Worm (Caenorhabditis elegans) whole organism, L2 larva: ENCODE data around the gene srg-1.
A peak's percentile ranks its signal among the peaks of the same experiment; 100 is the strongest.

Source experiments
- C34F6.9 ChIP-seq: fragments of 150-350 bp; optimal IDR thresholded peaks from 2 replicates; lab custom pipeline; 2014; ENCODE audit warnings: missing biosample characterization, missing genetic modification characterization
- F13H6.1 ChIP-seq: sonication (generic microtip); optimal IDR thresholded peaks from 2 replicates; lab custom pipeline; 2016; ENCODE audit warnings: missing genetic modification characterization, missing compliant biosample characterization
- R02D3.7 ChIP-seq: fragments of 150-350 bp; optimal IDR thresholded peaks from 2 replicates; lab custom pipeline; 2014; ENCODE audit warnings: missing biosample characterization, missing genetic modification characterization
- ZK546.5 ChIP-seq: sonication (generic microtip); optimal IDR thresholded peaks from 2 replicates; lab custom pipeline; 2017; ENCODE audit warnings: missing biosample characterization, missing genetic modification characterization
- alr-1 ChIP-seq: fragments of 150-350 bp; optimal IDR thresholded peaks from 2 replicates; lab custom pipeline; 2014; ENCODE audit warnings: missing biosample characterization, missing genetic modification characterization
- aly-2 ChIP-seq: fragments of 150-350 bp; optimal IDR thresholded peaks from 2 replicates; lab custom pipeline; 2014; ENCODE audit warnings: missing biosample characterization, missing genetic modification characterization
- ama-1 ChIP-seq: fragments of 150-350 bp; optimal IDR thresholded peaks from 2 replicates; lab custom pipeline; 2018; ENCODE audit warnings: inconsistent platforms
- blmp-1 ChIP-seq: sonication (generic microtip); optimal IDR thresholded peaks from 2 replicates; lab custom pipeline; 2017; ENCODE audit warnings: missing genetic modification characterization, mild to moderate bottlenecking, missing compliant biosample characterization, antibody characterized with exemption, moderate library complexity; ENCODE audit not compliant: insufficient read depth
- ceh-16 ChIP-seq: fragments of 150-350 bp; optimal IDR thresholded peaks from 2 replicates; lab custom pipeline; 2014; ENCODE audit warnings: missing biosample characterization, missing genetic modification characterization
- ceh-82 ChIP-seq: fragments of 150-350 bp; optimal IDR thresholded peaks from 2 replicates; lab custom pipeline; 2014; ENCODE audit warnings: missing biosample characterization, missing genetic modification characterization
- egl-27 ChIP-seq: sonication (generic microtip); optimal IDR thresholded peaks from 3 replicates; lab custom pipeline; 2017; ENCODE audit warnings: missing biosample characterization, missing genetic modification reagents, missing genetic modification characterization
- elt-3 ChIP-seq: sonication (generic microtip); optimal IDR thresholded peaks from 2 replicates; lab custom pipeline; 2017; ENCODE audit warnings: missing biosample characterization, missing genetic modification characterization
- fos-1 ChIP-seq: fragments of 150-350 bp; optimal IDR thresholded peaks from 2 replicates; lab custom pipeline; 2014; ENCODE audit warnings: missing biosample characterization, missing genetic modification characterization
- gmeb-1 ChIP-seq: fragments of 150-350 bp; optimal IDR thresholded peaks from 2 replicates; lab custom pipeline; 2014; ENCODE audit warnings: missing biosample characterization, missing genetic modification characterization
- lin-11 ChIP-seq: fragments of 150-350 bp; sonication (generic microtip); optimal IDR thresholded peaks from 2 replicates; lab custom pipeline; 2014; ENCODE audit warnings: missing biosample characterization, missing genetic modification characterization, inconsistent platforms, mixed read lengths
- lin-13 ChIP-seq: fragments of 150-350 bp; optimal IDR thresholded peaks from 2 replicates; lab custom pipeline; 2014; ENCODE audit warnings: missing biosample characterization, missing genetic modification reagents, missing genetic modification characterization
- lin-39 ChIP-seq: fragments of 150-350 bp; optimal IDR thresholded peaks from 2 replicates; lab custom pipeline; 2014; ENCODE audit warnings: missing biosample characterization, missing genetic modification reagents, missing genetic modification characterization
- lsy-2 ChIP-seq, 2 experiments: fragments of 150-350 bp in 1 of 2; sonication (generic microtip) in 1 of 2; optimal IDR thresholded peaks; 2 replicates each; lab custom pipeline; 2014 to 2017; ENCODE audit warnings: missing biosample characterization in 2 of 2, missing genetic modification characterization in 2 of 2
- mab-5 ChIP-seq: fragments of 150-350 bp; optimal IDR thresholded peaks from 2 replicates; lab custom pipeline; 2014; ENCODE audit warnings: missing biosample characterization, missing genetic modification characterization
- mbf-1 ChIP-seq: sonication (generic microtip); optimal IDR thresholded peaks from 2 replicates; lab custom pipeline; 2017; ENCODE audit warnings: missing biosample characterization, missing genetic modification characterization
- mdl-1 ChIP-seq, 2 experiments: fragments of 150-350 bp in 1 of 2; sonication (generic microtip) in 1 of 2; optimal IDR thresholded peaks; 2 replicates each; lab custom pipeline; 2017; ENCODE audit warnings: missing biosample characterization in 2 of 2, missing genetic modification characterization in 2 of 2
- nhr-10 ChIP-seq: sonication (generic microtip); optimal IDR thresholded peaks from 2 replicates; lab custom pipeline; 2017; ENCODE audit warnings: missing biosample characterization, missing genetic modification characterization
- nhr-11 ChIP-seq: fragments of 150-350 bp; optimal IDR thresholded peaks from 2 replicates; lab custom pipeline; 2014; ENCODE audit warnings: missing biosample characterization, missing genetic modification characterization
- nhr-12 ChIP-seq: fragments of 150-350 bp; optimal IDR thresholded peaks from 2 replicates; lab custom pipeline; 2014; ENCODE audit warnings: missing biosample characterization, missing genetic modification characterization
- nhr-129 ChIP-seq: fragments of 150-350 bp; optimal IDR thresholded peaks from 2 replicates; lab custom pipeline; 2014; ENCODE audit warnings: missing biosample characterization, missing genetic modification characterization
- nhr-21 ChIP-seq: fragments of 150-350 bp; optimal IDR thresholded peaks from 2 replicates; lab custom pipeline; 2014; ENCODE audit warnings: missing biosample characterization, missing genetic modification characterization
- nhr-23 ChIP-seq: fragments of 150-350 bp; optimal IDR thresholded peaks from 2 replicates; lab custom pipeline; 2014; ENCODE audit warnings: missing biosample characterization, missing genetic modification reagents, missing genetic modification characterization
- nhr-237 ChIP-seq: fragments of 150-350 bp; optimal IDR thresholded peaks from 2 replicates; lab custom pipeline; 2014; ENCODE audit warnings: missing biosample characterization, missing genetic modification characterization
- nhr-25 ChIP-seq: fragments of 150-350 bp; sonication (generic microtip); optimal IDR thresholded peaks from 3 replicates; lab custom pipeline; 2014; ENCODE audit warnings: missing biosample characterization, missing genetic modification characterization
- nhr-6 ChIP-seq: fragments of 150-350 bp; optimal IDR thresholded peaks from 2 replicates; lab custom pipeline; 2014; ENCODE audit warnings: missing biosample characterization, missing genetic modification characterization
- nhr-77 ChIP-seq: fragments of 150-350 bp; optimal IDR thresholded peaks from 2 replicates; lab custom pipeline; 2014; ENCODE audit warnings: missing biosample characterization, missing genetic modification characterization
- peb-1 ChIP-seq: fragments of 150-350 bp; optimal IDR thresholded peaks from 2 replicates; lab custom pipeline; 2014; ENCODE audit warnings: missing biosample characterization, missing genetic modification characterization
- sem-4 ChIP-seq: fragments of 150-350 bp; optimal IDR thresholded peaks from 2 replicates; lab custom pipeline; 2014; ENCODE audit warnings: missing biosample characterization, missing genetic modification reagents, missing genetic modification characterization
- skn-1 ChIP-seq: sonication (generic microtip); optimal IDR thresholded peaks from 2 replicates; lab custom pipeline; 2017; ENCODE audit warnings: missing biosample characterization, missing genetic modification characterization
- sma-3 ChIP-seq: sonication (generic microtip); optimal IDR thresholded peaks from 2 replicates; lab custom pipeline; 2016; ENCODE audit warnings: missing genetic modification reagents, missing genetic modification characterization, missing compliant biosample characterization
- sma-9 ChIP-seq, 2 experiments: fragments of 150-350 bp in 1 of 2; sonication (generic microtip) in 1 of 2; optimal IDR thresholded peaks; 2 replicates each; lab custom pipeline; 2014 to 2016; ENCODE audit warnings: missing genetic modification characterization in 2 of 2, mild to moderate bottlenecking in 1 of 2, missing biosample characterization in 1 of 2, missing compliant biosample characterization in 1 of 2, missing genetic modification reagents in 1 of 2, moderate library complexity in 1 of 2
- unc-39 ChIP-seq: fragments of 150-350 bp; optimal IDR thresholded peaks from 2 replicates; lab custom pipeline; 2014; ENCODE audit warnings: missing biosample characterization, missing genetic modification characterization
- unc-55 ChIP-seq: fragments of 150-350 bp; sonication (generic microtip); optimal IDR thresholded peaks from 3 replicates; lab custom pipeline; 2014; ENCODE audit warnings: missing biosample characterization, missing genetic modification reagents, missing genetic modification characterization
- unc-62 ChIP-seq: fragments of 150-350 bp; optimal IDR thresholded peaks from 2 replicates; lab custom pipeline; 2014; ENCODE audit warnings: missing biosample characterization, missing genetic modification reagents, missing genetic modification characterization
- ztf-11 ChIP-seq: sonication (generic microtip); optimal IDR thresholded peaks from 2 replicates; lab custom pipeline; 2017; ENCODE audit warnings: missing biosample characterization, missing genetic modification characterization
- ztf-4 ChIP-seq: fragments of 150-350 bp; optimal IDR thresholded peaks from 2 replicates; lab custom pipeline; 2014; ENCODE audit warnings: missing biosample characterization, missing genetic modification characterization

srg-1 gene

ce11 chrIII:6258262-6258661 lies at the start of gene srg-1:
Gene srg-1 (minus strand): TSS chrIII:6258362.
- TF ChIP-seq lsy-2 (tag; optimal IDR thresholded peaks at IDR 0.05; lab: Kevin White, UChicago) = no peak
- TF ChIP-seq nhr-129 (tag; lab: Kevin White, UChicago) = no peak
- TF ChIP-seq sma-3 = no peak
- TF ChIP-seq mab-5 (tag; lab: Kevin White, UChicago) = no peak
- TF ChIP-seq nhr-25 (tag; lab: Kevin White, UChicago) = no peak
- TF ChIP-seq blmp-1 (tag; lab: Kevin White, UChicago) = no peak
- no peak for TF ChIP-seq nhr-6
- TF ChIP-seq unc-62 (GFP tag; lab: Kevin White, UChicago) = no peak
- TF ChIP-seq egl-27 (tag; lab: Kevin White, UChicago) = no peak
- no peak for TF ChIP-seq nhr-10 (tag; lab: Kevin White, UChicago)
- no peak for TF ChIP-seq ZK546.5 (tag; lab: Kevin White, UChicago)
- no peak for TF ChIP-seq gmeb-1 (tag; lab: Kevin White, UChicago)
- no peak for TF ChIP-seq lin-39
- no peak for TF ChIP-seq nhr-23 (tag; lab: Kevin White, UChicago)
- TF ChIP-seq nhr-237 (tag; lab: Kevin White, UChicago) = no peak
- TF ChIP-seq fos-1 (tag; lab: Kevin White, UChicago) = no peak
- TF ChIP-seq lin-13 (GFP tag; lab: Kevin White, UChicago) = no peak
- no peak for TF ChIP-seq nhr-12 (tag; lab: Kevin White, UChicago)
- TF ChIP-seq alr-1 = no peak
- TF ChIP-seq ztf-11 (tag; lab: Kevin White, UChicago) = no peak

DNA sequence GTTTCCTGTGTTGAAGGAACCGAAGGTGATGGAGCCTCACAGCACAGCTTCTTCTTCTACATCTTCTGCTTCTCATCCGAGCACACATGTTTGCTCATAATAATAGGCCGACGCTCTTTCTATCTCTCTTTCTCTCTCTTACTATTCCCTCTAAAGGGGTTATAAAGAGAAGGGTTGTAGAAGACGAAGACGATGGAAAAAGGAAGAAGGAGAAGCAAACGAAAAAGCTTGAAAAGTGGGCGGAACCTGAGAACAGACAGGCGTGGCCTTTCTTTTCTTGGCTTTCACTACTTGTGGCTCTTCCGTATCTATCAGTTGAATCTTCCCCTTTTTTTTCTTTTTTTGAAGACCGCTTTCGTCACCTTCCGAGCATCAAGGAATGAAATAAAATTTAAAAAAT lies 49.7 kb upstream of the srg-1 start:
- no peak for TF ChIP-seq nhr-11 (tag; lab: Kevin White, UChicago)
- TF ChIP-seq mbf-1 (tag; lab: Kevin White, UChicago) = no peak
- no peak for TF ChIP-seq ama-1 (lab: Kevin White, UChicago)
- TF ChIP-seq sma-9 (GFP tag; optimal IDR thresholded peaks at IDR 0.05; lab: Kevin White, UChicago) = no peak
- TF ChIP-seq sma-9 (tag; optimal IDR thresholded peaks at IDR 0.05; lab: Kevin White, UChicago) = no peak
- TF ChIP-seq nhr-23 (tag; lab: Kevin White, UChicago) = no peak
- no peak for TF ChIP-seq egl-27 (tag; lab: Kevin White, UChicago)
- no peak for TF ChIP-seq ceh-82 (tag; lab: Kevin White, UChicago)
- TF ChIP-seq nhr-77 (tag; lab: Kevin White, UChicago) = no peak
- TF ChIP-seq nhr-6 = no peak
- TF ChIP-seq C34F6.9 = peak; percentile 36
- no peak for TF ChIP-seq alr-1
- no peak for TF ChIP-seq peb-1 (tag; lab: Kevin White, UChicago)
- TF ChIP-seq sem-4 (tag; lab: Kevin White, UChicago) = no peak
- TF ChIP-seq aly-2 (tag; lab: Kevin White, UChicago) = no peak
- TF ChIP-seq ztf-4 (tag; lab: Kevin White, UChicago) = no peak
- TF ChIP-seq nhr-129 (tag; lab: Kevin White, UChicago) = peak; percentile 28
- TF ChIP-seq lsy-2 (tag; optimal IDR thresholded peaks at IDR 0.05; lab: Kevin White, UChicago) = peak in 1 of 2 experiments; percentile 8
- no peak for TF ChIP-seq unc-39
- TF ChIP-seq nhr-21 (tag; lab: Kevin White, UChicago) = no peak
- TF ChIP-seq nhr-25 (tag; lab: Kevin White, UChicago) = no peak
- TF ChIP-seq F13H6.1 = no peak
- no peak for TF ChIP-seq R02D3.7 (tag; lab: Kevin White, UChicago)
- TF ChIP-seq lin-11 (tag; lab: Kevin White, UChicago) = no peak
- no peak for TF ChIP-seq nhr-12 (tag; lab: Kevin White, UChicago)
- TF ChIP-seq nhr-10 (tag; lab: Kevin White, UChicago) = no peak
- TF ChIP-seq ceh-16 (tag; lab: Kevin White, UChicago) = no peak
- no peak for TF ChIP-seq ztf-11 (tag; lab: Kevin White, UChicago)
- peak; percentile 33 for TF ChIP-seq unc-55 (GFP tag; lab: Kevin White, UChicago)
- TF ChIP-seq elt-3 (tag; lab: Kevin White, UChicago) = no peak
- TF ChIP-seq unc-62 (GFP tag; lab: Kevin White, UChicago) = no peak
- TF ChIP-seq skn-1 (tag; lab: Kevin White, UChicago) = no peak
- TF ChIP-seq mdl-1 (tag; optimal IDR thresholded peaks at IDR 0.05; lab: Kevin White, UChicago) = no peak
